Worm (Caenorhabditis elegans) whole organism, mixed stage, embryonic: Measurements from ENCODE around the gene abts-2.

ENCODE experiments used
- blmp-1 ChIP-seq: fragments of 150-350 bp; optimal IDR thresholded peaks from 2 replicates; lab custom pipeline; 2014; ENCODE audit warnings: missing biosample characterization, missing genetic modification characterization
- drap-1 ChIP-seq: fragments of 200-800 bp; sonication (Bioruptor generic); optimal IDR thresholded peaks from 3 replicates; lab custom pipeline; 2018; ENCODE audit warnings: mild to moderate bottlenecking, missing genetic modification characterization, missing compliant biosample characterization
- lsy-2 ChIP-seq: fragments of 150-350 bp; optimal IDR thresholded peaks from 2 replicates; lab custom pipeline; 2014; ENCODE audit warnings: missing biosample characterization, missing genetic modification characterization
- nhr-12 ChIP-seq: fragments of 150-350 bp; optimal IDR thresholded peaks from 2 replicates; lab custom pipeline; 2014; ENCODE audit warnings: missing biosample characterization, missing genetic modification characterization
- nhr-76 ChIP-seq: sonication (generic microtip); optimal IDR thresholded peaks from 2 replicates; lab custom pipeline; 2017; ENCODE audit warnings: missing biosample characterization, missing genetic modification characterization
- pha-4 ChIP-seq: fragments of 150-350 bp; optimal IDR thresholded peaks from 2 replicates; lab custom pipeline; 2018; ENCODE audit warnings: missing biosample characterization, missing genetic modification reagents, missing genetic modification characterization
- unc-62 ChIP-seq: fragments of 150-350 bp; optimal IDR thresholded peaks from 2 replicates; lab custom pipeline; 2014; ENCODE audit warnings: missing biosample characterization, missing genetic modification reagents, missing genetic modification characterization
- ztf-11 ChIP-seq: fragments of 150-350 bp; optimal IDR thresholded peaks from 2 replicates; lab custom pipeline; 2014; ENCODE audit warnings: missing biosample characterization, missing genetic modification characterization

- no peak for TF ChIP-seq nhr-12 (tag; lab: Kevin White, UChicago)
- TF ChIP-seq lsy-2 (tag; lab: Kevin White, UChicago), result no peak
- no peak for TF ChIP-seq unc-62 (GFP tag; lab: Kevin White, UChicago)
- TF ChIP-seq pha-4 (tag; lab: Kevin White, UChicago), result no peak
- TF ChIP-seq drap-1 (GFP tag; lab: Kevin White, UChicago), result no peak
- no peak for TF ChIP-seq nhr-76 (tag; lab: Kevin White, UChicago)
- TF ChIP-seq ztf-11 (tag; lab: Kevin White, UChicago), result no peak
- TF ChIP-seq blmp-1 (tag; lab: Kevin White, UChicago), result no peak
These were observed 45.0 kb downstream of the abts-2 start for ce11 chrX:11630499-11630898.
